Worm (Caenorhabditis elegans) whole organism, young adult: ENCODE results near the gene W06G6.20.

ENCODE experiments used
- D2030.7 ChIP-seq: fragments of 200-800 bp; sonication (Bioruptor generic); IDR thresholded peaks from 2 replicates; pipeline ENCODE4 v1.3.6; 2022; ENCODE audit warnings: missing genetic modification reagents, missing genetic modification characterization, missing compliant biosample characterization
- F10E7.11 ChIP-seq: sonication (generic microtip); optimal IDR thresholded peaks from 2 replicates; lab custom pipeline; 2017; ENCODE audit warnings: mild to moderate bottlenecking, missing genetic modification characterization, moderate library complexity, missing compliant biosample characterization
- F33H1.4 ChIP-seq: fragments of 200-800 bp; sonication (Bioruptor generic); IDR thresholded peaks from 2 replicates; pipeline ENCODE4 v1.3.6; 2022; ENCODE audit warnings: missing genetic modification reagents, missing genetic modification characterization, missing compliant biosample characterization
- F49E8.2 ChIP-seq: sonication (generic microtip); optimal IDR thresholded peaks from 3 replicates; lab custom pipeline; 2017; ENCODE audit warnings: missing genetic modification characterization, mild to moderate bottlenecking, missing compliant biosample characterization, antibody characterized with exemption, moderate library complexity; ENCODE audit not compliant: insufficient read depth
- K11D2.4 ChIP-seq: fragments of 200-800 bp; sonication (Bioruptor generic); IDR thresholded peaks from 2 replicates; pipeline ENCODE4 v1.3.6; 2022; ENCODE audit warnings: missing genetic modification reagents, missing genetic modification characterization, missing compliant biosample characterization
- Y95B8A.8 ChIP-seq: fragments of 200-800 bp; sonication (Bioruptor generic); IDR thresholded peaks from 2 replicates; pipeline ENCODE4 v1.3.6; 2022; ENCODE audit warnings: missing genetic modification reagents, missing genetic modification characterization, missing compliant biosample characterization
- ama-1 ChIP-seq, 3 experiments: fragments of 150-350 bp in 1 of 3; sonication (generic microtip) in 2 of 3; optimal IDR thresholded peaks; 2 replicates each; lab custom pipeline; 2014 to 2018; ENCODE audit warnings: missing biosample characterization in 2 of 3, missing genetic modification characterization in 2 of 3, missing genetic modification reagents in 2 of 3
- bed-2 ChIP-seq: fragments of 200-800 bp; sonication (Bioruptor generic); IDR thresholded peaks from 2 replicates; pipeline ENCODE4 v1.3.6; 2022; ENCODE audit warnings: missing genetic modification reagents, missing genetic modification characterization, missing compliant biosample characterization
- chd-7 ChIP-seq: sonication (generic microtip); optimal IDR thresholded peaks from 2 replicates; lab custom pipeline; 2016; ENCODE audit warnings: mild to moderate bottlenecking, missing genetic modification characterization, moderate library complexity, missing compliant biosample characterization
- dox-1 ChIP-seq: fragments of 200-800 bp; sonication (Bioruptor generic); IDR thresholded peaks from 2 replicates; pipeline ENCODE4 v1.3.6; 2022; ENCODE audit warnings: missing genetic modification reagents, missing genetic modification characterization, missing compliant biosample characterization
- dpff-1 ChIP-seq: sonication (generic microtip); optimal IDR thresholded peaks from 2 replicates; lab custom pipeline; 2017; ENCODE audit warnings: mild to moderate bottlenecking, missing genetic modification characterization, missing compliant biosample characterization
- ekl-4 ChIP-seq: fragments of 200-800 bp; sonication (Bioruptor generic); IDR thresholded peaks from 2 replicates; pipeline ENCODE4 v1.3.6; 2022; ENCODE audit warnings: missing genetic modification reagents, missing genetic modification characterization, missing compliant biosample characterization
- ets-4 ChIP-seq: fragments of 200-800 bp; sonication (Bioruptor generic); optimal IDR thresholded peaks from 2 replicates; lab custom pipeline; 2018; ENCODE audit warnings: mild to moderate bottlenecking, missing genetic modification characterization, missing compliant biosample characterization
- fkh-3 ChIP-seq: sonication (generic microtip); optimal IDR thresholded peaks from 2 replicates; lab custom pipeline; 2016; ENCODE audit warnings: mild to moderate bottlenecking, missing genetic modification characterization, missing compliant biosample characterization
- hmg-1.2 ChIP-seq: fragments of 200-800 bp; sonication (Bioruptor generic); IDR thresholded peaks from 2 replicates; pipeline ENCODE4 v1.3.6; 2022; ENCODE audit warnings: missing genetic modification reagents, missing genetic modification characterization, missing compliant biosample characterization
- lin-26 ChIP-seq: fragments of 200-800 bp; sonication (Bioruptor generic); IDR thresholded peaks from 2 replicates; pipeline ENCODE4 v1.3.6; 2022; ENCODE audit warnings: missing genetic modification reagents, missing genetic modification characterization, missing compliant biosample characterization
- lin-40 ChIP-seq: sonication (generic microtip); optimal IDR thresholded peaks from 2 replicates; lab custom pipeline; 2016; ENCODE audit warnings: missing genetic modification characterization, mild to moderate bottlenecking, missing compliant biosample characterization, missing genotype, missing genetic modification reagents
- mel-28 ChIP-seq: sonication (generic microtip); optimal IDR thresholded peaks from 2 replicates; lab custom pipeline; 2016; ENCODE audit warnings: borderline replicate concordance, mild to moderate bottlenecking, missing genetic modification characterization, missing compliant biosample characterization
- nfya-2 ChIP-seq: fragments of 200-800 bp; sonication (Bioruptor generic); IDR thresholded peaks from 2 replicates; pipeline ENCODE4 v1.3.6; 2022; ENCODE audit warnings: missing genetic modification reagents, missing genetic modification characterization, missing compliant biosample characterization
- nfyb-1 ChIP-seq: fragments of 200-800 bp; sonication (Bioruptor generic); IDR thresholded peaks from 2 replicates; pipeline ENCODE4 v1.3.6; 2022; ENCODE audit warnings: missing genetic modification reagents, missing genetic modification characterization, missing compliant biosample characterization
- nhr-120 ChIP-seq: fragments of 200-800 bp; sonication (Bioruptor generic); IDR thresholded peaks from 2 replicates; pipeline ENCODE4 v1.3.6; 2022; ENCODE audit warnings: missing genetic modification characterization, missing compliant biosample characterization
- nhr-179 ChIP-seq: sonication (generic microtip); optimal IDR thresholded peaks from 2 replicates; lab custom pipeline; 2016; ENCODE audit warnings: mild to moderate bottlenecking, missing genetic modification characterization, missing compliant biosample characterization
- nhr-27 ChIP-seq: fragments of 200-800 bp; sonication (Bioruptor generic); optimal IDR thresholded peaks from 2 replicates; lab custom pipeline; 2018; ENCODE audit warnings: mild to moderate bottlenecking, missing genetic modification characterization, moderate library complexity, missing compliant biosample characterization
- nhr-80 ChIP-seq: sonication (generic microtip); optimal IDR thresholded peaks from 2 replicates; lab custom pipeline; 2016; ENCODE audit warnings: missing genetic modification characterization, missing compliant biosample characterization
- sdz-38 ChIP-seq: sonication (generic microtip); optimal IDR thresholded peaks from 2 replicates; lab custom pipeline; 2016; ENCODE audit warnings: missing genotype, missing genetic modification characterization, missing compliant biosample characterization
- sea-2 ChIP-seq: fragments of 200-800 bp; sonication (Bioruptor generic); IDR thresholded peaks from 2 replicates; pipeline ENCODE4 v1.3.6; 2022; ENCODE audit warnings: missing genetic modification characterization, missing compliant biosample characterization
- snpc-1.1 ChIP-seq: sonication (generic microtip); optimal IDR thresholded peaks from 2 replicates; lab custom pipeline; 2017; ENCODE audit warnings: missing genetic modification characterization, mild to moderate bottlenecking, missing compliant biosample characterization, antibody characterized with exemption, moderate library complexity, missing genotype, missing genetic modification reagents; ENCODE audit not compliant: insufficient read depth
- sptf-2 ChIP-seq: fragments of 200-800 bp; sonication (Bioruptor generic); optimal IDR thresholded peaks from 2 replicates; lab custom pipeline; 2018; ENCODE audit warnings: mild to moderate bottlenecking, missing genetic modification characterization, missing compliant biosample characterization
- tbp1 ChIP-seq: fragments of 200-800 bp; sonication (Bioruptor generic); optimal IDR thresholded peaks from 2 replicates; lab custom pipeline; 2018; ENCODE audit warnings: mild to moderate bottlenecking, missing genetic modification characterization, missing compliant biosample characterization
- tbx-9 ChIP-seq: sonication (generic microtip); optimal IDR thresholded peaks from 2 replicates; lab custom pipeline; 2016; ENCODE audit warnings: borderline replicate concordance, missing genetic modification characterization, inconsistent platforms, missing compliant biosample characterization
- ztf-18 ChIP-seq: sonication (generic microtip); optimal IDR thresholded peaks from 2 replicates; lab custom pipeline; 2016; ENCODE audit warnings: missing genotype, mild to moderate bottlenecking, missing genetic modification characterization, missing compliant biosample characterization
- ztf-6 ChIP-seq: fragments of 200-800 bp; sonication (Bioruptor generic); IDR thresholded peaks from 2 replicates; pipeline ENCODE4 v1.3.6; 2022; ENCODE audit warnings: missing genetic modification reagents, missing genetic modification characterization, missing compliant biosample characterization

W06G6.20 gene

ce11 chrV:16606313-16606712 is 41.9 kb downstream of the W06G6.20 start, which contains the start of gene Y32B12C.1:
TSS of gene Y32B12C.1 (plus strand) at chrV:16606613.
- TF ChIP-seq nhr-27 (tag; lab: Kevin White, UChicago), result no peak
- TF ChIP-seq F33H1.4 (GFP tag; lab: Robert Waterston, UW), result no peak
- no peak for TF ChIP-seq ekl-4
- TF ChIP-seq snpc-1.1, result no peak
- TF ChIP-seq dpff-1 (tag; lab: Kevin White, UChicago), result no peak
- TF ChIP-seq nfyb-1 (GFP tag; lab: Robert Waterston, UW), result no peak
- TF ChIP-seq sptf-2, result no peak
- no peak for TF ChIP-seq tbp1 (GFP tag; lab: Kevin White, UChicago)
- TF ChIP-seq nhr-120 (GFP tag; lab: Robert Waterston, UW), result no peak
- TF ChIP-seq nhr-179 (tag; lab: Kevin White, UChicago), result no peak
- TF ChIP-seq sea-2 (GFP tag; lab: Robert Waterston, UW), result no peak
- no peak for TF ChIP-seq F49E8.2
- TF ChIP-seq, all 124 proteins: peak for 0

ce11 chrV:16605463-16605862 is 42.7 kb downstream of the W06G6.20 start:
- TF ChIP-seq nhr-80 (peak; percentile 77), tbp1 (GFP tag; lab: Kevin White, UChicago) (no peak), dox-1 (GFP tag; lab: Robert Waterston, UW) (0 out of 2 replicates have a peak, but pooled peaks have one; percentile 33)

- TF ChIP-seq nhr-80 (peak; percentile 23), ztf-6 (GFP tag; lab: Robert Waterston, UW) (no peak), mel-28 (tag; lab: Kevin White, UChicago) (no peak), ama-1 (optimal IDR thresholded peaks at IDR 0.05; lab: Kevin White, UChicago) (no peak), ama-1 (GFP tag; optimal IDR thresholded peaks at IDR 0.05; lab: Kevin White, UChicago) (no peak), tbx-9 (no peak)
Measured at ce11 chrV:16604301-16604700, 43.9 kb downstream of the W06G6.20 start.

- TF ChIP-seq nfya-2 (GFP tag; lab: Robert Waterston, UW) (no peak), lin-40 (no peak), Y95B8A.8 (GFP tag; lab: Robert Waterston, UW) (no peak), sdz-38 (no peak), ets-4 (GFP tag; lab: Kevin White, UChicago) (no peak)
Measured at ce11 chrV:16603102-16603501, 45.1 kb downstream of the W06G6.20 start, which contains the start of gene T03E6.8. TSS of gene T03E6.8 (minus strand) at chrV:16603202.

- TF ChIP-seq bed-2 (GFP tag; lab: Robert Waterston, UW) (no peak), K11D2.4 (GFP tag; lab: Robert Waterston, UW) (no peak), sea-2 (GFP tag; lab: Robert Waterston, UW) (no peak), D2030.7 (GFP tag; lab: Robert Waterston, UW) (no peak), nfya-2 (GFP tag; lab: Robert Waterston, UW) (no peak), ztf-18 (tag; lab: Kevin White, UChicago) (no peak), F49E8.2 (no peak), fkh-3 (tag; lab: Kevin White, UChicago) (no peak), hmg-1.2 (GFP tag; lab: Robert Waterston, UW) (no peak), sptf-2 (no peak), lin-26 (GFP tag; lab: Robert Waterston, UW) (no peak), chd-7 (tag; lab: Kevin White, UChicago) (no peak), F10E7.11 (tag; lab: Kevin White, UChicago) (no peak)
Measured at ce11 chrV:16600623-16601022, 47.5 kb downstream of the W06G6.20 start, which contains the start of gene T03E6.9. TSS of gene T03E6.9 (minus strand) at chrV:16600723.
